Fruit fly (Drosophila melanogaster) whole organism, embryonic: ENCODE measurements around the gene Gclc.

Experiments used
- CG10267 ChIP-seq: fragments of 200-800 bp; sonication (Bioruptor generic); optimal IDR thresholded peaks from 2 replicates; lab custom pipeline; 2018; ENCODE audit warnings: missing biosample characterization, mild to moderate bottlenecking, missing genetic modification characterization, moderate library complexity
- CG10366 ChIP-seq: fragments of 200-800 bp; sonication (Bioruptor generic); IDR thresholded peaks from 2 replicates; pipeline ENCODE4 v1.3.6; 2022; ENCODE audit warnings: missing biosample characterization, missing genetic modification characterization
- CG10462 ChIP-seq: fragments of 200-800 bp; sonication (Bioruptor generic); optimal IDR thresholded peaks from 2 replicates; lab custom pipeline; 2016; ENCODE audit warnings: missing biosample characterization, missing genetic modification characterization
- CG10543 ChIP-seq: fragments of 200-800 bp; sonication (Bioruptor generic); optimal IDR thresholded peaks from 3 replicates; lab custom pipeline; 2017; ENCODE audit warnings: missing biosample characterization, mild to moderate bottlenecking, missing genetic modification characterization, moderate library complexity
- CG11696 ChIP-seq: fragments of 200-800 bp; sonication (Bioruptor generic); IDR thresholded peaks from 2 replicates; pipeline ENCODE4 v1.3.6; 2022; ENCODE audit warnings: missing biosample characterization, missing genetic modification characterization
- CG12299 ChIP-seq: fragments of 200-800 bp; sonication (Bioruptor generic); optimal IDR thresholded peaks from 2 replicates; lab custom pipeline; 2018; ENCODE audit warnings: missing biosample characterization, mild to moderate bottlenecking, missing genetic modification characterization
- CG12659 ChIP-seq: fragments of 200-800 bp; sonication (Bioruptor generic); optimal IDR thresholded peaks from 3 replicates; lab custom pipeline; 2017; ENCODE audit warnings: mild to moderate bottlenecking, missing biosample characterization, missing genetic modification reagents, missing genetic modification characterization
- CG13287 ChIP-seq: fragments of 200-800 bp; sonication (Bioruptor generic); IDR thresholded peaks from 2 replicates; pipeline ENCODE4 v1.3.6; 2022; ENCODE audit warnings: missing biosample characterization, missing genetic modification characterization; ENCODE audit not compliant: partially characterized antibody
- CG14860 ChIP-seq: fragments of 200-800 bp; sonication (Bioruptor generic); IDR thresholded peaks from 3 replicates; pipeline ENCODE4 v1.3.6; 2022; ENCODE audit warnings: missing biosample characterization, missing genetic modification characterization; ENCODE audit not compliant: partially characterized antibody
- CG1602 ChIP-seq: fragments of 200-800 bp; sonication (Bioruptor generic); optimal IDR thresholded peaks from 3 replicates; lab custom pipeline; 2016; ENCODE audit warnings: missing biosample characterization, missing genetic modification characterization
- CG16813 ChIP-seq: fragments of 200-800 bp; sonication (Bioruptor generic); IDR thresholded peaks from 3 replicates; pipeline ENCODE4 v1.3.6; 2022; ENCODE audit warnings: missing biosample characterization, missing genetic modification characterization; ENCODE audit not compliant: partially characterized antibody
- CG17802 ChIP-seq: fragments of 200-800 bp; sonication (Bioruptor generic); optimal IDR thresholded peaks from 2 replicates; lab custom pipeline; 2018; ENCODE audit warnings: missing biosample characterization, mild to moderate bottlenecking, missing genetic modification characterization, moderate library complexity
- CG1792 ChIP-seq: fragments of 200-800 bp; sonication (Bioruptor generic); optimal IDR thresholded peaks from 2 replicates; lab custom pipeline; 2016; ENCODE audit warnings: missing biosample characterization, missing genetic modification characterization
- CG2678 ChIP-seq: fragments of 200-800 bp; sonication (Bioruptor generic); optimal IDR thresholded peaks from 3 replicates; lab custom pipeline; 2019; ENCODE audit warnings: missing biosample characterization, mild to moderate bottlenecking, missing genetic modification characterization, moderate library complexity
- CG32767 ChIP-seq: fragments of 200-800 bp; sonication (Bioruptor generic); IDR thresholded peaks from 2 replicates; pipeline ENCODE4 v1.3.6; 2022; ENCODE audit warnings: missing biosample characterization, missing genetic modification characterization
- CG34376 ChIP-seq: fragments of 200-800 bp; sonication (Bioruptor generic); optimal IDR thresholded peaks from 2 replicates; lab custom pipeline; 2018; ENCODE audit warnings: missing biosample characterization, mild to moderate bottlenecking, missing genetic modification characterization
- CG4404 ChIP-seq: fragments of 200-800 bp; sonication (Bioruptor generic); IDR thresholded peaks from 2 replicates; pipeline ENCODE4 v1.3.6; 2022; ENCODE audit warnings: missing biosample characterization, missing genetic modification characterization
- CG6683 ChIP-seq: fragments of 200-800 bp; sonication (Bioruptor generic); optimal IDR thresholded peaks from 2 replicates; lab custom pipeline; 2017; ENCODE audit warnings: missing biosample characterization, mild to moderate bottlenecking, missing genetic modification characterization, missing genetic modification reagents
- CG6791 ChIP-seq: fragments of 200-800 bp; sonication (Bioruptor generic); IDR thresholded peaks from 3 replicates; pipeline ENCODE4 v1.3.6; 2022; ENCODE audit warnings: missing biosample characterization, missing genetic modification characterization; ENCODE audit not compliant: partially characterized antibody
- CG7745 ChIP-seq: fragments of 200-800 bp; sonication (Bioruptor generic); optimal IDR thresholded peaks from 2 replicates; lab custom pipeline; 2018; ENCODE audit warnings: missing biosample characterization, mild to moderate bottlenecking, missing genetic modification characterization, moderate library complexity
- CG9797 ChIP-seq: fragments of 200-800 bp; sonication (Bioruptor generic); optimal IDR thresholded peaks from 3 replicates; lab custom pipeline; 2018; ENCODE audit warnings: missing biosample characterization, mild to moderate bottlenecking, missing genetic modification characterization
- Doc3 ChIP-seq: fragments of 200-800 bp; sonication (Bioruptor generic); IDR thresholded peaks from 3 replicates; pipeline ENCODE4 v1.3.6; 2022; ENCODE audit warnings: missing biosample characterization, missing genetic modification characterization; ENCODE audit not compliant: partially characterized antibody
- Gug ChIP-seq: fragments of 200-800 bp; sonication (Bioruptor generic); IDR thresholded peaks from 4 replicates; pipeline ENCODE4 v1.3.6; 2022; ENCODE audit warnings: missing biosample characterization, missing genetic modification characterization
- H2.0 ChIP-seq: fragments of 200-800 bp; sonication (Bioruptor generic); IDR thresholded peaks from 2 replicates; pipeline ENCODE4 v1.3.6; 2022; ENCODE audit warnings: missing biosample characterization, missing genetic modification characterization
- Hey ChIP-seq: fragments of 200-800 bp; sonication (Bioruptor generic); optimal IDR thresholded peaks from 3 replicates; lab custom pipeline; 2018; ENCODE audit warnings: missing biosample characterization, mild to moderate bottlenecking, missing genetic modification characterization
- Hmx ChIP-seq: fragments of 200-800 bp; sonication (Bioruptor generic); optimal IDR thresholded peaks from 2 replicates; lab custom pipeline; 2016; ENCODE audit warnings: missing biosample characterization, missing genetic modification characterization
- Lhr ChIP-seq: fragments of 200-800 bp; sonication (Bioruptor generic); optimal IDR thresholded peaks from 3 replicates; lab custom pipeline; 2017; ENCODE audit warnings: mild to moderate bottlenecking, missing biosample characterization, missing genetic modification reagents, missing genetic modification characterization
- Lpt ChIP-seq: fragments of >200 bp; optimal IDR thresholded peaks from 2 replicates; lab custom pipeline; 2018; ENCODE audit warnings: missing biosample characterization, missing genetic modification characterization
- NC2β ChIP-seq: fragments of 200-800 bp; sonication (Bioruptor generic); optimal IDR thresholded peaks from 2 replicates; lab custom pipeline; 2016; ENCODE audit warnings: missing biosample characterization, missing genetic modification characterization
- Sry-δ ChIP-seq: fragments of 200-800 bp; sonication (Bioruptor generic); optimal IDR thresholded peaks from 2 replicates; lab custom pipeline; 2016; ENCODE audit warnings: missing biosample characterization, missing genetic modification characterization
- amos ChIP-seq: fragments of 200-800 bp; sonication (Bioruptor generic); IDR thresholded peaks from 2 replicates; pipeline ENCODE4 v1.3.6; 2022; ENCODE audit warnings: missing biosample characterization, missing genetic modification characterization; ENCODE audit not compliant: partially characterized antibody
- crp ChIP-seq, 2 experiments: fragments of 200-800 bp; sonication (Bioruptor generic); optimal IDR thresholded peaks; 2 replicates in 1 of 2; 3 replicates in 1 of 2; lab custom pipeline; 2017; ENCODE audit warnings: missing biosample characterization in 2 of 2, missing genetic modification characterization in 2 of 2, mild to moderate bottlenecking in 1 of 2, moderate library complexity in 1 of 2
- eve ChIP-seq, 2 experiments: fragments of >200 bp; optimal IDR thresholded peaks; 2 replicates each; lab custom pipeline; 2017; ENCODE audit warnings: missing biosample characterization in 2 of 2, missing genetic modification characterization in 2 of 2
- exex ChIP-seq: fragments of 200-800 bp; sonication (Bioruptor generic); optimal IDR thresholded peaks from 4 replicates; lab custom pipeline; 2018; ENCODE audit warnings: missing biosample characterization, mild to moderate bottlenecking, missing genetic modification characterization, moderate library complexity
- ftz-f1 ChIP-seq: fragments of 200-800 bp; sonication (Bioruptor generic); optimal IDR thresholded peaks from 2 replicates; lab custom pipeline; 2016; ENCODE audit warnings: missing biosample characterization, missing genetic modification characterization
- fu2 ChIP-seq: fragments of 200-800 bp; sonication (Bioruptor generic); optimal IDR thresholded peaks from 2 replicates; lab custom pipeline; 2016; ENCODE audit warnings: missing biosample characterization, missing genetic modification characterization
- gcm2 ChIP-seq: fragments of 200-800 bp; sonication (Bioruptor generic); optimal IDR thresholded peaks from 2 replicates; lab custom pipeline; 2016; ENCODE audit warnings: missing biosample characterization, missing genetic modification characterization
- lab ChIP-seq: fragments of 200-800 bp; sonication (Bioruptor generic); optimal IDR thresholded peaks from 3 replicates; lab custom pipeline; 2017; ENCODE audit warnings: missing biosample characterization, missing genetic modification characterization, mild to moderate bottlenecking, moderate library complexity, missing genetic modification reagents
- lilli ChIP-seq: fragments of 200-800 bp; sonication (Bioruptor generic); optimal IDR thresholded peaks from 3 replicates; lab custom pipeline; 2016; ENCODE audit warnings: missing biosample characterization, missing genetic modification characterization
- mirr ChIP-seq: fragments of 200-800 bp; sonication (Bioruptor generic); optimal IDR thresholded peaks from 3 replicates; lab custom pipeline; 2018; ENCODE audit warnings: missing biosample characterization, mild to moderate bottlenecking, missing genetic modification characterization
- pzg ChIP-seq: fragments of 200-800 bp; sonication (Bioruptor generic); optimal IDR thresholded peaks from 3 replicates; lab custom pipeline; 2018; ENCODE audit warnings: missing biosample characterization, mild to moderate bottlenecking, missing genetic modification characterization, moderate library complexity
- repo ChIP-seq: fragments of 200-800 bp; sonication (Bioruptor generic); optimal IDR thresholded peaks from 2 replicates; lab custom pipeline; 2016; ENCODE audit warnings: missing biosample characterization, missing genetic modification characterization
- sens ChIP-seq: fragments of 200-800 bp; sonication (Bioruptor generic); peaks from one replicate; lab custom pipeline; 2016; ENCODE audit warnings: missing biosample characterization, missing genetic modification characterization
- stwl ChIP-seq: fragments of 200-800 bp; sonication (Bioruptor generic); optimal IDR thresholded peaks from 3 replicates; lab custom pipeline; 2018; ENCODE audit warnings: missing biosample characterization, mild to moderate bottlenecking, missing genetic modification characterization, moderate library complexity
- sug ChIP-seq: fragments of 200-800 bp; optimal IDR thresholded peaks from 2 replicates; lab custom pipeline; 2019; ENCODE audit warnings: missing biosample characterization, mild to moderate bottlenecking, missing genetic modification characterization, moderate library complexity
- wdn ChIP-seq: fragments of 200-800 bp; sonication (Bioruptor generic); IDR thresholded peaks from 2 replicates; pipeline ENCODE4 v1.3.6; 2022; ENCODE audit warnings: missing biosample characterization, missing genetic modification characterization

The Gclc gene

DNA sequence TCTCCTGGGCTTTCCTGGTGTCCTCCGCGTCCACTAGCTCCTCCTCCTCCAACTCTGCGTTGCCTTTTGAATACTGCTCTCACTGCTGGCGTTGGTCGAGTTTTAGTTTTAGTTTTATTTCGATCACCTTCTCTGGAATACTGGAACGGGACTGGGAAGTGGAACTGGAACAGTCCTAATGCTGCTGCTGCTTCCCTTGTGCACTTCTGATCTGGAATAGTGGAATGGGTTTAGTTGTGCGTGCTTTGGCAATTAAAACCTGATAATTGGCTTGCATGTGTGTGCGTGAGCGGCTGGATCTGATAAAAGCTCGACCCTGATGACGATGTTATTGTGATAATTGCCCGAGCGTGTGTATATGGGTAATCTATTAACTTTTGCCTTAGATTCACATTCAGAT is 24.8 kb upstream of the Gclc start (continued):
- no peak for TF ChIP-seq pzg
- peak; percentile 28 for TF ChIP-seq CG17802
- no peak for TF ChIP-seq CG4404
- TF ChIP-seq, all 482 proteins: peak for 5

DNA sequence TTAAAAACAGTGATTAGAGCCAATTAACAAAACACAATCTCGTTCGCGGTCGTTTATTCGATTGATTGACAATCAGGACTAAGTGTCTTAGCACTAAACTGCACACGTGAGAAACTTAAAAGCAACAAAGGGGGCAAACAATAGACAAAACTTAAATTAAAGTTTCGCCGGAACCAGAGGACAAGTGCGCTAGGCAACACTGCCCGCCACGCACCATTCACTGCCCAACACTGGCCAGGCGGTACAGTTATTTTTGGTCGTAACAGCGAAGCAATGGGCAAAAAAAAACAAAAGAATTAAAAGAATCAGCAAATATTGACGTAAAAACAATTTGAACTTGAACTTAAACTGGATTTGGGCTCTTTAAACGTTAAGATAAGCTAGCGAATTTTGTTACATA is 21.3 kb upstream of the Gclc start:
- TF ChIP-seq stwl (tag; lab: Kevin White, UChicago) (peak; percentile 98), CG14860 (GFP tag; lab: Robert Waterston, UW) (0 out of 3 replicates have a peak, but pooled peaks have one; percentile 31), CG12299 (tag; lab: Kevin White, UChicago) (no peak), CG12659 (no peak), CG16813 (peak; percentile 17; the same call in 1 of the 3 replicates), CG6683 (no peak), wdn (GFP tag; lab: Robert Waterston, UW) (no peak), CG6791 (GFP tag; lab: Robert Waterston, UW) (peak; percentile 45; the same call in 1 of the 3 replicates), CG7745 (tag; lab: Kevin White, UChicago) (no peak), lilli (no peak), Hmx (GFP tag; lab: Kevin White, UChicago) (no peak), CG10462 (no peak), amos (GFP tag; lab: Robert Waterston, UW) (0 out of 2 replicates have a peak, but pooled peaks have one; percentile 10), CG2678 (no peak), ftz-f1 (no peak), CG1602 (no peak), Doc3 (GFP tag; lab: Robert Waterston, UW) (0 out of 3 replicates have a peak, but pooled peaks have one; percentile 26), Gug (GFP tag; lab: Robert Waterston, UW) (no peak), H2.0 (GFP tag; lab: Robert Waterston, UW) (no peak), repo (GFP tag; lab: Kevin White, UChicago) (no peak), Hey (tag; lab: Kevin White, UChicago) (no peak), CG10366 (GFP tag; lab: Robert Waterston, UW) (no peak), CG13287 (GFP tag; lab: Robert Waterston, UW) (peak; percentile 45; the same call in 1 of the 2 replicates), CG1792 (GFP tag; lab: Kevin White, UChicago) (no peak), CG10267 (tag; lab: Kevin White, UChicago) (peak; percentile 21), crp (GFP tag; optimal IDR thresholded peaks at IDR 0.05; lab: Kevin White, UChicago) (no peak), eve (GFP tag; optimal IDR thresholded peaks at IDR 0.05; lab: Kevin White, UChicago) (no peak), gcm2 (GFP tag; lab: Kevin White, UChicago) (no peak), Sry-δ (GFP tag; lab: Kevin White, UChicago) (no peak), fu2 (GFP tag; lab: Kevin White, UChicago) (no peak), CG9797 (no peak), Lhr (no peak), CG11696 (no peak), NC2β (GFP tag; lab: Kevin White, UChicago) (no peak)

DNA sequence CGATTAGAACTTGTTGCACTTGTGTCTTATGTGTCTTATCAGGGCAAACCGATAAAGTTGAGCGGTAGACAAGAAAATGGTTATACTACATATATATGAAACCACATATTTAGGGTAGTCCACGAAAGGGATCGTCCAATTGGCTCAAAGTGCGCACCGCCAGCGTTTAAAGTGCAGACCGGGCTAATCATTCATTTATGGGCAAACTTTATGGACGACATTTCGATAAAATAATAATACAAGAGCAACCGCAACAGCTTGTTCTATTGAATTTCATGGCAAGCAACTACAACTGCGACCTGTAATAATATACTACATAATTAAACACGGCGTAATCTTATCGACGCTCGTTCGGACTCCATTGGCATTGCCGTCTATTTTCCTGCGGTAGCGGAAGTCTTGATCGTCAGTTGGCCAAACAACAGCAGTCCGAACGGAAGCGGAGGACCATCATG is 19.5 kb upstream of the Gclc start, which contains the start of the genes cyr and CG2120:
Gene cyr, minus strand, starts transcription at position 294 of the 455 bp plus-strand sequence.
Gene CG2120, plus strand, starts transcription at position 405 of the 455 bp plus-strand sequence.
- no peak for TF ChIP-seq CG32767 (GFP tag; lab: Robert Waterston, UW)
- TF ChIP-seq mirr (GFP tag; lab: Kevin White, UChicago), result peak; percentile 17
- peak; percentile 68 for TF ChIP-seq sug (tag; lab: Kevin White, UChicago)
- no peak for TF ChIP-seq Lpt (GFP tag; lab: Kevin White, UChicago)
- peak; percentile 13 for TF ChIP-seq sens
- peak; percentile 10 for TF ChIP-seq lab (GFP tag; lab: Kevin White, UChicago)
- TF ChIP-seq CG34376, result peak; percentile 56
- TF ChIP-seq CG10543 (GFP tag; lab: Kevin White, UChicago), result peak; percentile 14
- TF ChIP-seq exex (tag; lab: Kevin White, UChicago), result peak; percentile 74
